Worm (Caenorhabditis elegans) whole organism, midembryonic: ENCODE measurements around the gene F59A1.15.

Experiments used
- tab-1 ChIP-seq: fragments of 200-800 bp; sonication (Bioruptor generic); IDR thresholded peaks from 2 replicates; pipeline ENCODE4 v1.3.6; 2022; ENCODE audit warnings: missing genetic modification characterization, missing compliant biosample characterization
- ztf-23 ChIP-seq: fragments of 200-800 bp; sonication (Bioruptor generic); IDR thresholded peaks from 2 replicates; pipeline ENCODE4 v1.3.6; 2022; ENCODE audit warnings: missing genetic modification reagents, missing genetic modification characterization, missing compliant biosample characterization
- ztf-29 ChIP-seq: fragments of 200-800 bp; sonication (Bioruptor generic); IDR thresholded peaks from 2 replicates; pipeline ENCODE4 v1.3.6; 2022; ENCODE audit warnings: missing genetic modification reagents, missing genetic modification characterization, missing compliant biosample characterization

- TF ChIP-seq ztf-29 (GFP tag; lab: Robert Waterston, UW) (no peak), ztf-23 (GFP tag; lab: Robert Waterston, UW) (no peak), tab-1 (GFP tag; lab: Robert Waterston, UW) (no peak)
Observed at ce11 chrV:17683290-17683689, 373 bp downstream of the F59A1.15 start.
